Worm (Caenorhabditis elegans): ENCODE measurements around the gene melo-3.

ce11 chrV:14992627-14993117 is 44.0 kb downstream of the melo-3 start, which contains the start of gene T01C3.3:
- TF ChIP-seq mep-1 (tag; optimal IDR thresholded peaks at IDR 0.05) (no peak), snpc-4 (tag; optimal IDR thresholded peaks at IDR 0.05) (no peak), hlh-1 (tag; optimal IDR thresholded peaks at IDR 0.05) (no peak), ceh-43 (GFP tag; optimal IDR thresholded peaks at IDR 0.05) (no peak), nhr-2 (tag; optimal IDR thresholded peaks at IDR 0.05) (no peak)

Data from whole organism, mixed stage, embryonic.